Worm (Caenorhabditis elegans): ENCODE data around the gene srsx-11.

The srsx-11 gene

DNA sequence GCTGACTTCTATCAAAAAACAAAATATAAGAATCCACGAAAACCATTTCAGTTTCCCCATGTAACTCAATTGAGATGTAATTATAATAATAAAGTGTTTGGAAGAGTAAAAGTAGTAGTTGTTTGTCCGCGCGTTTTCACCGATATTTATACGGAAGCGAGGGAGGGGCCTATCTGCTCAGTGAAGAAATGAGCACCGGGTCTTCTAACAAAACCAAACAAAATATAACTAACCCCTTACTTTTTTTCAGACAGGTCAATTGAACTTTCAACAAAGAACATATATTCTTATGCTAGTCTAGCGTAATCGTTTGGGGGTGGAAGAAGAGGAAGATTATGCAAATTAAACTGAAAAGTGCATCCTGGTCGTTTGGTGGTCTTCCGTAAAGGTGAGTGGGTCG, 16.2 kb upstream of the srsx-11 start, which contains the start of gene ncx-9:
ncx-9 (minus strand) TSS at position 101 of the 400 bp plus-strand sequence.
- TF ChIP-seq T22C8.4 (GFP tag; IDR thresholded peaks at IDR 0.05) (no peak), med-1 (GFP tag; optimal IDR thresholded peaks at IDR 0.05; ENCODE audit: insufficient read depth) (no peak)

DNA sequence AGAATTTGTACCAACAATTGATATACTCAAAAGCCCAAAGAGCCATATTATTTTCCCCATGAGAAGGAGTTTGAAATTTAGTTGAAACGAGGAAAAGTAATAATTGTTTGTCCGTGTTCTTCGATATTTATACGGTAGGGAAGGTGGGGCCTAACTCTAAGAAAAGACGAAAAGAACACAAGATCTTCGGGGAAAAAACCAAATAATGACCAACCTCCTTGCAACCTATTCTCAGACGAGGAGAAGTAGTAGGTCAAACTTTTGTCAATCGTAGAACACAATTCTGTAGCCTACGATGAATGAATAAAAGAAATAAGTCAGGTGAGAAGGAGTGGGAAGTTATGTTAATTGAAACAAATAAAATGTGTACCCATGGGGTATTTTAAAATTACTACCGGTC, 8.1 kb upstream of the srsx-11 start, which contains the start of gene ncx-8:
ncx-8 (minus strand) TSS at position 101 of the 400 bp plus-strand sequence.
- TF ChIP-seq med-1 (GFP tag; optimal IDR thresholded peaks at IDR 0.05; ENCODE audit: insufficient read depth) (no peak), ztf-23 (GFP tag; IDR thresholded peaks at IDR 0.05) (no peak), ref-1 (GFP tag; conservative IDR thresholded peaks at IDR 0.05) (no peak), klf-2 (GFP tag; conservative IDR thresholded peaks at IDR 0.05) (no peak), flt-1 (GFP tag; IDR thresholded peaks at IDR 0.05) (no peak), tab-1 (GFP tag; IDR thresholded peaks at IDR 0.05) (no peak), ztf-29 (GFP tag; IDR thresholded peaks at IDR 0.05) (no peak), T22C8.4 (GFP tag; IDR thresholded peaks at IDR 0.05) (no peak), cog-1 (tag; optimal IDR thresholded peaks at IDR 0.05) (no peak)

DNA sequence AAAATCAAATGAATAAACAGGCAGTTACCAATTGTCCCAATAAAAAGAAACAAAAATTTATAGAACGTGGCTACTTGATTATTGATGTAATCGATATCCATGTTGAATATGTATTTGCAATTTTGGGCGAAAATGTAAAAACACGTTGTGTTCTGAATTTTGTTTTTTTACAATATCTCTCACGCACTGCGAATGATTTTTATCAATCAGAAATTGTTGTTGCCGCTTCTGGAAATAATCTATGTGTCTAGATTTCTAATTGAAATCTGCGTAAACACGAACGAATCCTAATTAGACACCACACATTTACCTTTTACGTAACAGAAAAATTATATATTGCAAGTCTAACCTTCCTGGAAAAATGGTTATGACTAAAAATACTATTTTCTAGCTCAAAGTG, 4.1 kb upstream of the srsx-11 start, which contains the start of gene srsx-13:
srsx-13 (minus strand) TSS at position 101 of the 400 bp plus-strand sequence.
- TF ChIP-seq klf-2 (GFP tag; conservative IDR thresholded peaks at IDR 0.05): no peak
- no peak for TF ChIP-seq ztf-29 (GFP tag; IDR thresholded peaks at IDR 0.05)

DNA sequence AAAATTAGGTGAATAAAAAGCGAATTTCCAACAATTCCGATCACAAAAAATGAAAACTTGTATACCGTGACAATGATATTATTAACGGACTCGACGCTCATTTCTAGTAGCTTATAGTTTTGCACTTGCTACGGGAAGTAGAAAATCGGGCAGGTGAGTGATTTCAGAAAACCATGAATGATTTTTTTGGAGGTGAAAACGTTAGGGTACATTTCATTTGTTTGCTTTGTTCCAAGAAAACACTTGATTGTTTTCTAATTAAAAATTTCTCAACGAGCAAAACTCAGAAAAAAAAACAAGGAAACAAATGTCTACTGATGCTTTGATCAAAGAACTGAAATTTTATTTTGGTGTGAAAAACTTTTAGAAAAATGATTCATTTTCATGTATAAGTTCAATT, 1.9 kb upstream of the srsx-11 start, which contains the start of gene srsx-12:
srsx-12 (minus strand) TSS at position 101 of the 400 bp plus-strand sequence.
- TF ChIP-seq med-1 (GFP tag; optimal IDR thresholded peaks at IDR 0.05; ENCODE audit: insufficient read depth) (no peak), ztf-29 (GFP tag; IDR thresholded peaks at IDR 0.05) (no peak), cog-1 (tag; optimal IDR thresholded peaks at IDR 0.05) (no peak), ref-1 (GFP tag; conservative IDR thresholded peaks at IDR 0.05) (no peak), tab-1 (GFP tag; IDR thresholded peaks at IDR 0.05) (no peak), T22C8.4 (GFP tag; IDR thresholded peaks at IDR 0.05) (no peak)

DNA sequence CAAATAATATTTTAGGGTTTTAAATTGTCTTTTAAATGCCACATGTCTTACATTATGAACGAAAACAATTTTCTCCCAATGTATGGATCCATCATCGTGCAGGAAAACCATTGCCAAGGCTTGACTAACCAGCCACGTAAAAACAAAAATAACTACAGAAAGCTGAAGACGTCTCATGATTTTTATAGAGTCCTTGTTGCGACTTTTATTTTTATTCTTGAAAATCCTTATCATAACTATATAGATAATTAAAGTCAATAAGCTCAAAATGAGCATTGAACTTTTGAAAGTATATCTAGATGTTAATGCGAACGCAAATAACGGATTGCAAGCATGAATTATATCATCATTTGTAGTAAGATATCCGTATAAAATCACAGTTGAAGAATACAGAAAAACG, 1.1 kb upstream of the srsx-11 start:
- no peak for TF ChIP-seq med-1 (GFP tag; optimal IDR thresholded peaks at IDR 0.05; ENCODE audit: insufficient read depth)
- no peak for TF ChIP-seq ztf-23 (GFP tag; IDR thresholded peaks at IDR 0.05)
- TF ChIP-seq ref-1 (GFP tag; conservative IDR thresholded peaks at IDR 0.05): no peak
- TF ChIP-seq flt-1 (GFP tag; IDR thresholded peaks at IDR 0.05): no peak

DNA sequence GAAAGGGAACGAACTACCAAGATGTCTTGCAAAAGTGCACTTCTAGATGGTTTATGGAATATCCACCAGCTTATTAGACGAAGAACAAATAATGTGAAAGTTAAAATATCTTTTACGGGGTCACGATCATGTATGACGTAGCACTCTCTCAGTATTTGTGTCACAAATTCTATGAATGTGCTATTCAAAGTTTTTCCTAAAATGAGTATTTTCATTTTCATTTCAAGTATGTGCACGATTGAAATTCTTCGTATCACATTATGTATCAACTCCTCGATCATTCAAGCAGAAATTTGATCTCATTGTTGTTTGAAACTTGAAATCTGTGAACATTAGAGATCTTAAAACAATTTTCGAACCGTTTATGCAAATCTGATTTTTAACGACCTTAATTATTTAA, 1.4 kb downstream of the srsx-11 start:
- TF ChIP-seq T22C8.4 (GFP tag; IDR thresholded peaks at IDR 0.05): no peak
- no peak for TF ChIP-seq flt-1 (GFP tag; IDR thresholded peaks at IDR 0.05)
- no peak for TF ChIP-seq klf-2 (GFP tag; conservative IDR thresholded peaks at IDR 0.05)

DNA sequence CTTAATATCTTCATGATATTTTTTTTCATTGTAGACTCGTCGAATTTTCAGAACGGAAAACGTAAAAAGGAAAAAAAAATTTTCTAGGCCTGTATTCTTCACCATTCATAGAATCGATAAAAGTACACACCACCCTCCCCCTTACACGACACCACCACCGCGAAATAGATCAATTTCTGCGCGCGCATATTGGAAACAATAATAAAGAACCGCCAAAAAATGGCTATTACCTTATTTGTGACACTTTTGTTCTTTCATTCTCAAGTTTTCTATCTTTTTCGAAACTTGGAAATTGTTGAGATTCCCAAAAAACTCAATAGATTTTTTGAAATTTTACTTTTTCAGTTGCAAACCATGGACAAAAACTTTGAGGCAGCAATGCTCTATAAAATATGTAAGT, 3.8 kb downstream of the srsx-11 start, which contains the start of gene F26G5.1:
F26G5.1 (plus strand) TSS at position 339 of the 400 bp plus-strand sequence.
- no peak for TF ChIP-seq flt-1 (GFP tag; IDR thresholded peaks at IDR 0.05)
- TF ChIP-seq ref-1 (GFP tag; conservative IDR thresholded peaks at IDR 0.05): no peak
- no peak for TF ChIP-seq ztf-29 (GFP tag; IDR thresholded peaks at IDR 0.05)
- TF ChIP-seq cog-1 (tag; optimal IDR thresholded peaks at IDR 0.05): no peak
- TF ChIP-seq ztf-23 (GFP tag; IDR thresholded peaks at IDR 0.05): no peak
- TF ChIP-seq T22C8.4 (GFP tag; IDR thresholded peaks at IDR 0.05): no peak
- TF ChIP-seq tab-1 (GFP tag; IDR thresholded peaks at IDR 0.05): no peak
- no peak for TF ChIP-seq med-1 (GFP tag; optimal IDR thresholded peaks at IDR 0.05; ENCODE audit: insufficient read depth)
- no peak for TF ChIP-seq klf-2 (GFP tag; conservative IDR thresholded peaks at IDR 0.05)

DNA sequence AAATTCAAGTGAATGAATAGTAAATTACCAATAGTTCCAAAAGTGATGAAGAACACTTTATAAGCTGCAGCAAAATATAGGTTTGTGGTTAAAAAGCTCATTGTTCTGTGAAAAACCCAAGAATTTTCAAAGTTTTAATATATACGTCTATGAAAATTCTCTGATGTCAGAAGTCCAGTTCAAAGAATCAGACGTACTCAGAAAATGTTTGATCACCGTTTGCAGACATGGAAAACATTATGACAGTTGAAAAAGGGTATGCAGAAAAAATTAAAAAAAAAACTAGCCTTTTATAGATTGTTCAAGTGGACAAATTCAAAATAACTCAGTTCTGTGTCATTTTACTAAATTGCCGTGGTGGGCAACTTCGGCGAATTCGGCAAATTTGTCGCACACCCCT, 4.3 kb downstream of the srsx-11 start, which contains the start of gene srsx-10:
srsx-10 (minus strand) TSS at position 101 of the 400 bp plus-strand sequence.
- no peak for TF ChIP-seq tab-1 (GFP tag; IDR thresholded peaks at IDR 0.05)
- TF ChIP-seq ztf-29 (GFP tag; IDR thresholded peaks at IDR 0.05): no peak
- TF ChIP-seq med-1 (GFP tag; optimal IDR thresholded peaks at IDR 0.05; ENCODE audit: insufficient read depth): no peak

DNA sequence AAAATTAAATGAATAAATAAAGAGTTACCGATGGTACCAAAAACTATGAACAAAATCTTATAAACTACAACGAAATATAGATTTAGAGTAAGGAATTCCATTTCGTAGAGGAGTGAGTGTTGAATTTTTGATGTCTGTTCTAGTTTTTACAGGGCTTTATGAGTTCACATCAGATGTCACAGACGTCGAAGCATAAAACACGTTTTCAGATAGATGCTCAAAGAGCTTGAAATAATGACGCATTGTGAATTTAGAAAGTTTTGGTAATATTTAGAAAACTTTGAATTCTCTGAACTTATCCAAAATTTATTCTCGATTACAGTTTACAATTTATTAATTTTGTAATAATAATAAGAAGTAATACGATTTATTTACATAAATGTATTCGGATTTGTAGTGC, 6.0 kb downstream of the srsx-11 start, which contains the start of gene srsx-9:
srsx-9 (minus strand) TSS at position 101 of the 400 bp plus-strand sequence.
- no peak for TF ChIP-seq cog-1 (tag; optimal IDR thresholded peaks at IDR 0.05)
- no peak for TF ChIP-seq med-1 (GFP tag; optimal IDR thresholded peaks at IDR 0.05; ENCODE audit: insufficient read depth)
- TF ChIP-seq T22C8.4 (GFP tag; IDR thresholded peaks at IDR 0.05): no peak
- no peak for TF ChIP-seq klf-2 (GFP tag; conservative IDR thresholded peaks at IDR 0.05)
- no peak for TF ChIP-seq ref-1 (GFP tag; conservative IDR thresholded peaks at IDR 0.05)
- TF ChIP-seq ztf-23 (GFP tag; IDR thresholded peaks at IDR 0.05): no peak
- no peak for TF ChIP-seq tab-1 (GFP tag; IDR thresholded peaks at IDR 0.05)
- TF ChIP-seq flt-1 (GFP tag; IDR thresholded peaks at IDR 0.05): no peak
- TF ChIP-seq ztf-29 (GFP tag; IDR thresholded peaks at IDR 0.05): no peak

DNA sequence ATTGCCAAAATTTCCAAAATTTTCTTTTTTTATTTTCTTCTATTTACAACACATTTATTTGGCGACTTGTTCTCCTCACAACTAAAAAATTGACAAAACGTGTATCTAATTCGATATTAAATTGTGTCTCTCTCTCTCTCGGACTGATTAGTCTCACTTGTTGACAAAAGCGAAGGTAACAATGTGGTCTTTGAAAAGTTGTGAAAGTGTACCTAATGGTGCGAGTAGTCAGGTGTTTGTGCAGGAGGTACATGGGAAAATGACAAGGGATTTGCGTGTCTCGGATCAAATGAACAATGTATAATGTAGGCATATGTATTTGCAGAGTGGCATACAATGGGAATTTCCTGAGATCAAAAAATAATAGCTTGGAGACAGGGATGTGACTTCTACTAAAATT, 9.5 kb downstream of the srsx-11 start:
- no peak for TF ChIP-seq ztf-29 (GFP tag; IDR thresholded peaks at IDR 0.05)
- no peak for TF ChIP-seq klf-2 (GFP tag; conservative IDR thresholded peaks at IDR 0.05)
- TF ChIP-seq med-1 (GFP tag; optimal IDR thresholded peaks at IDR 0.05; ENCODE audit: insufficient read depth): no peak
- TF ChIP-seq ztf-23 (GFP tag; IDR thresholded peaks at IDR 0.05): no peak
- TF ChIP-seq ref-1 (GFP tag; conservative IDR thresholded peaks at IDR 0.05): no peak
- TF ChIP-seq tab-1 (GFP tag; IDR thresholded peaks at IDR 0.05): no peak
- no peak for TF ChIP-seq flt-1 (GFP tag; IDR thresholded peaks at IDR 0.05)
- no peak for TF ChIP-seq cog-1 (tag; optimal IDR thresholded peaks at IDR 0.05)
- no peak for TF ChIP-seq T22C8.4 (GFP tag; IDR thresholded peaks at IDR 0.05)

DNA sequence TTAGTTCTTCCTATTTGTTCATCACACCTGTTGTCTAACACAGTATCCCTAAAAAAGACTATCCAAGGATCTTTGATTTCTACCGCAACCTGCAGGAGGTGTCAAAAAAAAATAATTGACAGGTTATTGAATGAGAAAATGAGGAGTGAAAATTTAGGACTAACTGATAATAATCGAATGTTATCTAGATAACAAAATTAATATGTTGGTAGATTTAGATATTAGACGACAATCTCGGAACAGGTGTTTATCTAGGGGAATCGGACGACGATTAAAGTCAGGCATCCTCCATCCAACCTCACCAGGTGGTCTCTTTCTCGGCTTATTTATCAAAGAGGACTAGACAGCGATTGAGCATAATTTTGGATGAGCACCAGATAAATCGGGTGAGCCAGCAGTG, 10.2 kb downstream of the srsx-11 start:
- no peak for TF ChIP-seq tab-1 (GFP tag; IDR thresholded peaks at IDR 0.05)
- TF ChIP-seq flt-1 (GFP tag; IDR thresholded peaks at IDR 0.05): no peak
- no peak for TF ChIP-seq klf-2 (GFP tag; conservative IDR thresholded peaks at IDR 0.05)
- no peak for TF ChIP-seq T22C8.4 (GFP tag; IDR thresholded peaks at IDR 0.05)
- TF ChIP-seq ztf-23 (GFP tag; IDR thresholded peaks at IDR 0.05): no peak
- TF ChIP-seq med-1 (GFP tag; optimal IDR thresholded peaks at IDR 0.05; ENCODE audit: insufficient read depth): no peak
- no peak for TF ChIP-seq cog-1 (tag; optimal IDR thresholded peaks at IDR 0.05)
- TF ChIP-seq ztf-29 (GFP tag; IDR thresholded peaks at IDR 0.05): no peak
- no peak for TF ChIP-seq ref-1 (GFP tag; conservative IDR thresholded peaks at IDR 0.05)
